Worm (Caenorhabditis elegans): ENCODE data around the gene sru-35.

DNA sequence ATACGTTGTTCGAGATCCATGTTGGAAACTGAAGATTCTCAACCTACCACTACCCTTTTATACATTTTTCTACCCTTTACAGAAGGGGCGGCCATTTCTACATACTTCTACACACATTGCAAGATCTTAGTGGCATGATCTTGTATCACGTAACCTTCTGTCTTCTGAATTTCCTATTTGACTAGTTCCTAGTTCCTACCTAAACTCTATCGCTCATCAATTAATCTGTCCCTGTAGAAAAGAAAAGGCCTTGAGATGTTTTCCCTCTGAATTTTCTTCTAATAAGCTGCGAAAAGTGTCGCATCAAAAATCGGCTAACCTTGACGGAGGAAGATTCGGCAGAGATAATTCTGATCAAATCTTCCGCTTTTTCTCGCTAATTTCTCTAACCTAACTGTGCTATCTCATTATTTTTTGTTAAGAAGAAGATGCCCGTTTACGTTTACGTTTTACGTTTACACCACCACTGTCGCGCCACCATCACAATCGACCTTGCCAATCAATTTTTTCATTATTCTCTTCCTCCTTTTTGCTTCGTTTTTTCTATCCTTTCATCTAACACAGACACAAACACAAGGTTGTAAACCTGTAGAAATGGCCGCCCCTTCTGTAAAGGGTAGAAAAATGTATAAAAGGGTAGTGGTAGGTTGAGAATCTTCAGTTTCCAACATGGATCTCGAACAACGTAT is 34.2 kb upstream of the sru-35 start, which contains the start of the genes col-117 and col-3:
- TF ChIP-seq skn-1 (tag; optimal IDR thresholded peaks at IDR 0.05), result no peak
- no peak for TF ChIP-seq ama-1 (optimal IDR thresholded peaks at IDR 0.05)
- TF ChIP-seq nhr-12 (tag; optimal IDR thresholded peaks at IDR 0.05), result no peak
- no peak for TF ChIP-seq unc-62 (GFP tag; optimal IDR thresholded peaks at IDR 0.05)
- no peak for TF ChIP-seq lin-11 (tag; optimal IDR thresholded peaks at IDR 0.05)
- no peak for TF ChIP-seq elt-1 (tag; optimal IDR thresholded peaks at IDR 0.05)
- TF ChIP-seq mdl-1 (tag; optimal IDR thresholded peaks at IDR 0.05), result no peak

Measured in whole organism, L2 larva.